Fruit fly (Drosophila melanogaster): Measurements from ENCODE around the gene Mpv17.
A peak's percentile ranks its signal among the peaks of the same experiment; 100 is the strongest.

Gene Mpv17

dm6 chr4:1026806-1027431 lies 2.2 kb downstream of the Mpv17 start, which contains the start of gene PlexA (continued):
- peak; percentile 72 for TF ChIP-seq CG10979 (tag; optimal IDR thresholded peaks at IDR 0.05)
- peak; percentile 71 for TF ChIP-seq CG3065 (GFP tag; optimal IDR thresholded peaks at IDR 0.05)
- TF ChIP-seq Dfd (GFP tag; optimal IDR thresholded peaks at IDR 0.05), result peak in 1 of 2 experiments; percentile 89
- TF ChIP-seq CG4424 (GFP tag; optimal IDR thresholded peaks at IDR 0.05), result peak; percentile 82
- TF ChIP-seq Sox102F (GFP tag; optimal IDR thresholded peaks at IDR 0.05), result peak; percentile 91
- peak; percentile 94 for TF ChIP-seq CG17328 (GFP tag; IDR thresholded peaks at IDR 0.05)
- TF ChIP-seq pfk (GFP tag; optimal IDR thresholded peaks at IDR 0.05), result peak; percentile 71
- TF ChIP-seq pan (optimal IDR thresholded peaks at IDR 0.05), result no peak
- TF ChIP-seq pan (GFP tag; optimal IDR thresholded peaks at IDR 0.05 in 1 of 2, IDR thresholded peaks at IDR 0.05 in 1 of 2), result peak in 1 of 2 experiments; percentile 96
- peak; percentile 91 for TF ChIP-seq tio (GFP tag; optimal IDR thresholded peaks at IDR 0.05)
- peak; percentile 45 for TF ChIP-seq CG7786 (GFP tag; optimal IDR thresholded peaks at IDR 0.05)
- TF ChIP-seq ranshi (GFP tag; IDR thresholded peaks at IDR 0.05), result peak; percentile 98
- TF ChIP-seq Pdp1 (GFP tag; optimal IDR thresholded peaks at IDR 0.05), result peak; percentile 58 to 67
- TF ChIP-seq otp (GFP tag; IDR thresholded peaks at IDR 0.05), result no peak; the same call in 2 of the 3 replicates
- no peak for TF ChIP-seq gcm2 (GFP tag; optimal IDR thresholded peaks at IDR 0.05)
- peak; percentile 88 for TF ChIP-seq sens (GFP tag)
- peak; percentile 78 for TF ChIP-seq CG10147 (GFP tag; optimal IDR thresholded peaks at IDR 0.05)
- no peak for TF ChIP-seq hth (optimal IDR thresholded peaks at IDR 0.05)
- peak; percentile 65 for TF ChIP-seq D19A (tag; optimal IDR thresholded peaks at IDR 0.05)
- TF ChIP-seq ken (GFP tag; IDR thresholded peaks at IDR 0.05), result peak; percentile 95; the same call in 2 of the 3 replicates
- no peak for TF ChIP-seq CG8478 (optimal IDR thresholded peaks at IDR 0.05)
- peak; percentile 93 for TF ChIP-seq fd3F (GFP tag; optimal IDR thresholded peaks at IDR 0.05)
- peak in 1 of 2 experiments; percentile 0 for TF ChIP-seq insv (GFP tag; optimal IDR thresholded peaks at IDR 0.05)
- peak; percentile 81 for TF ChIP-seq Dref (GFP tag; IDR thresholded peaks at IDR 0.05)
- peak; percentile 47 for TF ChIP-seq Spps (tag; optimal IDR thresholded peaks at IDR 0.05)
- TF ChIP-seq CG1647 (GFP tag; optimal IDR thresholded peaks at IDR 0.05), result peak; percentile 57
- TF ChIP-seq org-1 (GFP tag; optimal IDR thresholded peaks at IDR 0.05), result no peak
- peak; percentile 81; the same call in 2 of the 3 replicates for TF ChIP-seq so (GFP tag; IDR thresholded peaks at IDR 0.05)
- TF ChIP-seq Meics (GFP tag; optimal IDR thresholded peaks at IDR 0.05), result peak; percentile 82
- peak; percentile 96 for TF ChIP-seq CG9817 (tag; optimal IDR thresholded peaks at IDR 0.05)
- TF ChIP-seq sr (GFP tag; IDR thresholded peaks at IDR 0.05), result no peak
- peak; percentile 87 for TF ChIP-seq Fer2 (tag; optimal IDR thresholded peaks at IDR 0.05)
- TF ChIP-seq Mrtf (GFP tag; IDR thresholded peaks at IDR 0.05), result peak; percentile 96
- TF ChIP-seq CG43689 (GFP tag; IDR thresholded peaks at IDR 0.05), result no peak
- peak; percentile 54 for TF ChIP-seq CG3995 (GFP tag; optimal IDR thresholded peaks at IDR 0.05)
- no peak; the same call in 1 of the 2 replicates for TF ChIP-seq Lim3 (GFP tag; IDR thresholded peaks at IDR 0.05)
- peak; percentile 97 for TF ChIP-seq nmo (GFP tag; optimal IDR thresholded peaks at IDR 0.05)
- no peak for TF ChIP-seq sens-2 (GFP tag; IDR thresholded peaks at IDR 0.05)
- TF ChIP-seq repo (GFP tag; optimal IDR thresholded peaks at IDR 0.05), result no peak
- no peak for TF ChIP-seq Lpt (GFP tag; optimal IDR thresholded peaks at IDR 0.05)
- TF ChIP-seq PHDP (tag; optimal IDR thresholded peaks at IDR 0.05), result peak; percentile 85
- peak; percentile 13 for TF ChIP-seq CG18011 (GFP tag; optimal IDR thresholded peaks at IDR 0.05)
- TF ChIP-seq crc (GFP tag; optimal IDR thresholded peaks at IDR 0.05), result peak; percentile 18
- TF ChIP-seq ro (GFP tag; IDR thresholded peaks at IDR 0.05), result no peak; the same call in 1 of the 2 replicates
- peak; percentile 40 for TF ChIP-seq Camta (GFP tag; optimal IDR thresholded peaks at IDR 0.05)
- TF ChIP-seq CG7271 (tag; optimal IDR thresholded peaks at IDR 0.05), result peak; percentile 45
- TF ChIP-seq gce (GFP tag; IDR thresholded peaks at IDR 0.05), result no peak; the same call in 2 of the 3 replicates
- no peak for TF ChIP-seq Doc2 (GFP tag; IDR thresholded peaks at IDR 0.05)
- TF ChIP-seq CG2678 (tag; optimal IDR thresholded peaks at IDR 0.05), result no peak
- TF ChIP-seq CG16863 (GFP tag; optimal IDR thresholded peaks at IDR 0.05), result peak; percentile 25
- peak; percentile 94 for TF ChIP-seq esg (GFP tag; conservative IDR thresholded peaks at IDR 0.05)
- TF ChIP-seq trh (GFP tag; optimal IDR thresholded peaks at IDR 0.05), result peak; percentile 58
